Fruit fly (Drosophila melanogaster) whole organism, embryonic: ENCODE results near the gene Dph3.

Source experiments
- B-H2 ChIP-seq: fragments of 200-800 bp; sonication (Bioruptor generic); optimal IDR thresholded peaks from 2 replicates; lab custom pipeline; 2018; ENCODE audit warnings: missing biosample characterization, mild to moderate bottlenecking, missing genetic modification characterization
- CG12236 ChIP-seq: fragments of 200-800 bp; sonication (Bioruptor generic); optimal IDR thresholded peaks from 2 replicates; lab custom pipeline; 2016; ENCODE audit warnings: missing biosample characterization, missing genetic modification characterization
- CG15696 ChIP-seq: fragments of 200-800 bp; sonication (Bioruptor generic); optimal IDR thresholded peaks from 2 replicates; lab custom pipeline; 2019; ENCODE audit warnings: missing biosample characterization, mild to moderate bottlenecking, missing genetic modification characterization, moderate library complexity
- CG18476 ChIP-seq: fragments of 200-800 bp; sonication (Bioruptor generic); optimal IDR thresholded peaks from 2 replicates; lab custom pipeline; 2016; ENCODE audit warnings: missing biosample characterization, mild to moderate bottlenecking, missing genetic modification characterization
- Hey ChIP-seq: fragments of 200-800 bp; sonication (Bioruptor generic); optimal IDR thresholded peaks from 3 replicates; lab custom pipeline; 2018; ENCODE audit warnings: missing biosample characterization, mild to moderate bottlenecking, missing genetic modification characterization
- Hr3 ChIP-seq: fragments of 200-800 bp; sonication (Bioruptor generic); optimal IDR thresholded peaks from 3 replicates; lab custom pipeline; 2016; ENCODE audit warnings: missing biosample characterization, missing genetic modification characterization
- bbx ChIP-seq: fragments of 200-800 bp; sonication (Bioruptor generic); IDR thresholded peaks from 2 replicates; pipeline ENCODE4 v1.3.6; 2022; ENCODE audit warnings: missing biosample characterization, missing genetic modification characterization; ENCODE audit not compliant: partially characterized antibody
- odd ChIP-seq: fragments of 200-800 bp; sonication (Bioruptor generic); optimal IDR thresholded peaks from 2 replicates; lab custom pipeline; 2017; ENCODE audit warnings: missing biosample characterization, mild to moderate bottlenecking, missing genetic modification characterization
- tup ChIP-seq: fragments of 200-800 bp; sonication (Bioruptor generic); optimal IDR thresholded peaks from 2 replicates; lab custom pipeline; 2016; ENCODE audit warnings: missing biosample characterization, mild to moderate bottlenecking, missing genetic modification characterization, moderate library complexity
- unc-4 ChIP-seq: fragments of 200-800 bp; sonication (Bioruptor generic); IDR thresholded peaks from 2 replicates; pipeline ENCODE4 v1.3.6; 2022; ENCODE audit warnings: missing biosample characterization, missing genetic modification characterization; ENCODE audit not compliant: partially characterized antibody

- TF ChIP-seq unc-4 (GFP tag; lab: Robert Waterston, UW) (no peak), odd (GFP tag; lab: Kevin White, UChicago) (peak; percentile 43), CG15696 (tag; lab: Kevin White, UChicago) (no peak), Hey (tag; lab: Kevin White, UChicago) (no peak), B-H2 (GFP tag; lab: Kevin White, UChicago) (no peak), CG18476 (GFP tag; lab: Kevin White, UChicago) (peak; percentile 37), tup (GFP tag; lab: Kevin White, UChicago) (no peak), CG12236 (GFP tag; lab: Kevin White, UChicago) (no peak), bbx (no peak), Hr3 (GFP tag; lab: Kevin White, UChicago) (peak; percentile 41)
Observed at dm6 chr3R:11200885-11201421, 30.8 kb upstream of the Dph3 start.
